Fruit fly (Drosophila melanogaster) whole organism, embryonic: Measurements from ENCODE around the gene CG32806.

Source experiments
- Abd-B ChIP-seq: fragments of 200-800 bp; sonication (Bioruptor generic); optimal IDR thresholded peaks from 2 replicates; lab custom pipeline; 2018; ENCODE audit warnings: missing biosample characterization, mild to moderate bottlenecking, missing genetic modification characterization, moderate library complexity
- CG12071 ChIP-seq: fragments of 200-800 bp; sonication (Bioruptor generic); optimal IDR thresholded peaks from 3 replicates; lab custom pipeline; 2018; ENCODE audit warnings: missing biosample characterization, mild to moderate bottlenecking, missing genetic modification characterization
- CG12659 ChIP-seq: fragments of 200-800 bp; sonication (Bioruptor generic); optimal IDR thresholded peaks from 3 replicates; lab custom pipeline; 2017; ENCODE audit warnings: mild to moderate bottlenecking, missing biosample characterization, missing genetic modification reagents, missing genetic modification characterization
- CG13287 ChIP-seq: fragments of 200-800 bp; sonication (Bioruptor generic); IDR thresholded peaks from 2 replicates; pipeline ENCODE4 v1.3.6; 2022; ENCODE audit warnings: missing biosample characterization, missing genetic modification characterization; ENCODE audit not compliant: partially characterized antibody
- CG15479 ChIP-seq: fragments of 200-800 bp; sonication (Bioruptor generic); optimal IDR thresholded peaks from 3 replicates; lab custom pipeline; 2019; ENCODE audit warnings: missing biosample characterization, mild to moderate bottlenecking, missing genetic modification characterization, moderate library complexity
- CG15514 ChIP-seq: fragments of 200-800 bp; sonication (Bioruptor generic); optimal IDR thresholded peaks from 3 replicates; lab custom pipeline; 2017; ENCODE audit warnings: missing biosample characterization, missing genetic modification characterization, mild to moderate bottlenecking, moderate library complexity, missing genetic modification reagents
- CG16863 ChIP-seq: fragments of 200-800 bp; sonication (Bioruptor generic); optimal IDR thresholded peaks from 3 replicates; lab custom pipeline; 2016; ENCODE audit warnings: missing biosample characterization, missing genetic modification characterization
- CG17328 ChIP-seq: fragments of 200-800 bp; sonication (Bioruptor generic); IDR thresholded peaks from 2 replicates; pipeline ENCODE4 v1.3.6; 2022; ENCODE audit warnings: missing biosample characterization, missing genetic modification characterization
- CG18599 ChIP-seq: fragments of 200-800 bp; sonication (Bioruptor generic); optimal IDR thresholded peaks from 3 replicates; lab custom pipeline; 2017; ENCODE audit warnings: missing biosample characterization, missing genetic modification characterization, mild to moderate bottlenecking, moderate library complexity, missing genetic modification reagents
- CG2199 ChIP-seq: fragments of 200-800 bp; sonication (Bioruptor generic); IDR thresholded peaks from 3 replicates; pipeline ENCODE4 v1.3.6; 2022; ENCODE audit warnings: missing biosample characterization, missing genetic modification characterization
- CG2202 ChIP-seq: fragments of 200-800 bp; sonication (Bioruptor generic); optimal IDR thresholded peaks from 2 replicates; lab custom pipeline; 2018; ENCODE audit warnings: missing biosample characterization, mild to moderate bottlenecking, missing genetic modification characterization
- CG34224 ChIP-seq: fragments of 200-800 bp; sonication (Bioruptor generic); IDR thresholded peaks from 3 replicates; pipeline ENCODE4 v1.3.6; 2022; ENCODE audit warnings: missing biosample characterization, missing genetic modification characterization; ENCODE audit not compliant: partially characterized antibody
- CG3726 ChIP-seq: fragments of 200-800 bp; sonication (Bioruptor generic); IDR thresholded peaks from 3 replicates; pipeline ENCODE4, ENCODE4 v1.3.6; 2022; ENCODE audit warnings: missing biosample characterization, missing genetic modification characterization
- CG42726 ChIP-seq: fragments of 200-800 bp; sonication (Bioruptor generic); IDR thresholded peaks from 2 replicates; pipeline ENCODE4 v1.3.6; 2022; ENCODE audit warnings: missing biosample characterization, missing genetic modification characterization; ENCODE audit not compliant: partially characterized antibody
- CG4360 ChIP-seq: fragments of 200-800 bp; sonication (Bioruptor generic); IDR thresholded peaks from 2 replicates; pipeline ENCODE4 v1.3.6; 2022; ENCODE audit warnings: missing biosample characterization, missing genetic modification characterization
- CG4820 ChIP-seq: fragments of 200-800 bp; sonication (Bioruptor generic); optimal IDR thresholded peaks from 3 replicates; lab custom pipeline; 2016; ENCODE audit warnings: missing biosample characterization, missing genetic modification characterization
- CG4854 ChIP-seq: fragments of 200-800 bp; sonication (Bioruptor generic); optimal IDR thresholded peaks from 2 replicates; lab custom pipeline; 2016; ENCODE audit warnings: missing biosample characterization, missing genetic modification characterization, inconsistent platforms
- CG6689 ChIP-seq: fragments of 200-800 bp; sonication (Bioruptor generic); IDR thresholded peaks from 2 replicates; pipeline ENCODE4 v1.3.6; 2022; ENCODE audit warnings: missing biosample characterization, missing genetic modification characterization
- CG7556 ChIP-seq: fragments of 200-800 bp; sonication (Bioruptor generic); optimal IDR thresholded peaks from 2 replicates; lab custom pipeline; 2017; ENCODE audit warnings: missing biosample characterization, mild to moderate bottlenecking, missing genetic modification characterization
- CG8478 ChIP-seq: fragments of >200 bp; optimal IDR thresholded peaks from 2 replicates; lab custom pipeline; 2018
- Dek ChIP-seq: fragments of 200-800 bp; sonication (Bioruptor generic); optimal IDR thresholded peaks from 3 replicates; lab custom pipeline; 2019; ENCODE audit warnings: missing biosample characterization, mild to moderate bottlenecking, missing genetic modification characterization, moderate library complexity
- GATAe ChIP-seq: fragments of 200-800 bp; sonication (Bioruptor generic); conservative IDR thresholded peaks from 2 replicates; pipeline ENCODE4 v1.3.6; 2022; ENCODE audit warnings: missing biosample characterization, missing genetic modification characterization
- H15 ChIP-seq: fragments of 200-800 bp; sonication (Bioruptor generic); IDR thresholded peaks from 3 replicates; pipeline ENCODE4 v1.3.6; 2022; ENCODE audit warnings: missing biosample characterization, missing genetic modification characterization
- HLH4C ChIP-seq: fragments of 200-800 bp; sonication (Bioruptor generic); IDR thresholded peaks from 3 replicates; pipeline ENCODE4 v1.3.6; 2022; ENCODE audit warnings: missing biosample characterization, missing genetic modification characterization; ENCODE audit not compliant: partially characterized antibody
- Hey ChIP-seq: fragments of 200-800 bp; sonication (Bioruptor generic); optimal IDR thresholded peaks from 3 replicates; lab custom pipeline; 2018; ENCODE audit warnings: missing biosample characterization, mild to moderate bottlenecking, missing genetic modification characterization
- Hmr ChIP-seq: fragments of 200-800 bp; sonication (Bioruptor generic); optimal IDR thresholded peaks from 3 replicates; lab custom pipeline; 2017; ENCODE audit warnings: mild to moderate bottlenecking, missing biosample characterization, missing genetic modification reagents, missing genetic modification characterization
- Lim3 ChIP-seq: fragments of 200-800 bp; sonication (Bioruptor generic); IDR thresholded peaks from 2 replicates; pipeline ENCODE4 v1.3.6; 2022; ENCODE audit warnings: missing biosample characterization, missing genetic modification characterization
- Lpt ChIP-seq: fragments of >200 bp; optimal IDR thresholded peaks from 2 replicates; lab custom pipeline; 2018; ENCODE audit warnings: missing biosample characterization, missing genetic modification characterization
- Mad ChIP-seq: fragments of 200-800 bp; sonication (Bioruptor generic); optimal IDR thresholded peaks from 2 replicates; lab custom pipeline; 2016; ENCODE audit warnings: missing biosample characterization, missing genetic modification characterization
- NC2α ChIP-seq: fragments of 200-800 bp; sonication (Bioruptor generic); optimal IDR thresholded peaks from 2 replicates; lab custom pipeline; 2016; ENCODE audit warnings: missing biosample characterization, missing genetic modification characterization
- Ptx1 ChIP-seq: fragments of 200-800 bp; sonication (Bioruptor generic); IDR thresholded peaks from 2 replicates; pipeline ENCODE4 v1.3.6; 2022; ENCODE audit warnings: missing biosample characterization, missing genetic modification characterization
- Sry-δ ChIP-seq: fragments of 200-800 bp; sonication (Bioruptor generic); optimal IDR thresholded peaks from 2 replicates; lab custom pipeline; 2016; ENCODE audit warnings: missing biosample characterization, missing genetic modification characterization
- Tbp ChIP-seq: fragments of >200 bp; optimal IDR thresholded peaks from 2 replicates; lab custom pipeline; 2018; ENCODE audit warnings: missing biosample characterization, missing genetic modification characterization
- abd-A ChIP-seq: fragments of 200-800 bp; sonication (Bioruptor generic); optimal IDR thresholded peaks from 3 replicates; lab custom pipeline; 2019; ENCODE audit warnings: missing biosample characterization, mild to moderate bottlenecking, missing genetic modification characterization, moderate library complexity
- ac ChIP-seq: fragments of 200-800 bp; sonication (Bioruptor generic); optimal IDR thresholded peaks from 3 replicates; lab custom pipeline; 2017; ENCODE audit warnings: missing biosample characterization, mild to moderate bottlenecking, missing genetic modification characterization
- bcd ChIP-seq: fragments of 200-800 bp; sonication (Bioruptor generic); optimal IDR thresholded peaks from 2 replicates; lab custom pipeline; 2017; ENCODE audit warnings: missing biosample characterization, mild to moderate bottlenecking, missing genetic modification characterization
- br ChIP-seq: fragments of >200 bp; optimal IDR thresholded peaks from 2 replicates; lab custom pipeline; 2017
- croc ChIP-seq: fragments of 200-800 bp; sonication (Bioruptor generic); conservative IDR thresholded peaks from 3 replicates; pipeline ENCODE4 v1.3.6; 2022; ENCODE audit warnings: missing biosample characterization, missing genetic modification characterization
- dan ChIP-seq: fragments of 200-800 bp; sonication (Bioruptor generic); IDR thresholded peaks from 2 replicates; pipeline ENCODE4 v1.3.6; 2022; ENCODE audit warnings: missing biosample characterization, missing genetic modification characterization
- dimm ChIP-seq: fragments of 200-800 bp; sonication (Bioruptor generic); IDR thresholded peaks from 2 replicates; pipeline ENCODE4 v1.3.6; 2022; ENCODE audit warnings: missing biosample characterization, missing genetic modification characterization
- dm ChIP-seq: fragments of 200-800 bp; sonication (Bioruptor generic); optimal IDR thresholded peaks from 3 replicates; lab custom pipeline; 2016; ENCODE audit warnings: missing biosample characterization, missing genetic modification characterization
- gsb-n ChIP-seq: fragments of 200-800 bp; sonication (Bioruptor generic); optimal IDR thresholded peaks from 3 replicates; lab custom pipeline; 2018; ENCODE audit warnings: missing biosample characterization, mild to moderate bottlenecking, missing genetic modification characterization
- kay ChIP-seq: fragments of 200-800 bp; sonication (Bioruptor generic); optimal IDR thresholded peaks from 2 replicates; lab custom pipeline; 2016; ENCODE audit warnings: missing biosample characterization, missing genetic modification characterization
- mam ChIP-seq: fragments of 200-800 bp; sonication (Bioruptor generic); optimal IDR thresholded peaks from 3 replicates; lab custom pipeline; 2016; ENCODE audit warnings: missing biosample characterization, missing genetic modification characterization
- pfk ChIP-seq: fragments of 200-800 bp; sonication (Bioruptor generic); optimal IDR thresholded peaks from 2 replicates; lab custom pipeline; 2018; ENCODE audit warnings: missing biosample characterization, mild to moderate bottlenecking, missing genetic modification characterization, moderate library complexity
- pho ChIP-seq: fragments of 200-800 bp; sonication (Bioruptor generic); optimal IDR thresholded peaks from 2 replicates; lab custom pipeline; 2016; ENCODE audit warnings: missing biosample characterization, missing genetic modification characterization
- shn ChIP-seq: fragments of 200-800 bp; sonication (Bioruptor generic); optimal IDR thresholded peaks from 3 replicates; lab custom pipeline; 2016; ENCODE audit warnings: missing biosample characterization, missing genetic modification characterization
- sob ChIP-seq: fragments of 200-800 bp; sonication (Bioruptor generic); IDR thresholded peaks from 2 replicates; pipeline ENCODE4 v1.3.6; 2022; ENCODE audit warnings: missing biosample characterization, missing genetic modification characterization
- tgo ChIP-seq: fragments of 200-800 bp; sonication (Bioruptor generic); IDR thresholded peaks from 3 replicates; pipeline ENCODE4 v1.3.6; 2022; ENCODE audit warnings: missing biosample characterization, missing genetic modification characterization
- trem ChIP-seq: fragments of 200-800 bp; optimal IDR thresholded peaks from 3 replicates; lab custom pipeline; 2019; ENCODE audit warnings: missing biosample characterization, mild to moderate bottlenecking, missing genetic modification characterization, moderate library complexity
- tup ChIP-seq: fragments of 200-800 bp; sonication (Bioruptor generic); optimal IDR thresholded peaks from 2 replicates; lab custom pipeline; 2016; ENCODE audit warnings: missing biosample characterization, mild to moderate bottlenecking, missing genetic modification characterization, moderate library complexity

The CG32806 gene

DNA sequence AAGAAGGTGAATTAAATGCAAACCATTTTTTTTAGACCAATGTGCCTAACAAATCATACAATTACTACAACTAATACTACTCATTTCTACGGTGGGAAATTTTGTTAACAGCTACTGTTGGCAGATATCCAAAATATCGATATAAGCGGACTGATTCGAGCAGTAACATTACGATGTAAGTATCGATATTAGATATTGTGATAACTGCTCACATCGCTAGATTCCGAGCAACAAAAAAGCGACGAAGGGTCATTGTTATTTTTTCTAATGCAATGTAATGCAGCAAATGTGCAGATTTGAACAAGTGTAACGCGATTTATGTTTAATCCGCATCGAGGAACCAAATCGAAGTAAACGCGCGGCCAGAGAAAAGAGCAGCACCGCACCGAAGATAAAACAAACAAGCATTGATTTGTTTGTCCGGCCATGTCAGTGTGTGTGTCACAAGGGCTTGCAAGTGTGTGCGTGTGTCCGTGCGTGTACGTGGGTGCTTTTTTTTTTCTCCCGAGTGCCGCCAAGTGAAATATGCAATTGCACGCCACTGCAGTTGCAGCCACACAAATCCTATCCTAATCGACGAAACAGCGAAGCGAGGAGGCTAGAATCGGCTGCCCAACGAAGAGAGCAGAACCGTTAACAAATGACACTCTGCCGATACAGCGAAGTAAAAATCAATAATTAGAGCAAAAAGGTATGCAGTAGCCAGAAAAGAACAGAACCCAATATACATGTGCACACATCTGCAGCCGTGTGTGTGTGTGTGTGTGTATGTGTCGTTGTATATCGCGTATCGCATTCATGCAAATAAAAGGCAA is 15.6 kb upstream of the CG32806 start, which contains the start of the genes prage and Adar (continued):
- TF ChIP-seq Hmr (GFP tag; lab: Kevin White, UChicago) (no peak), Hey (tag; lab: Kevin White, UChicago) (no peak), ac (no peak), croc (GFP tag; lab: Robert Waterston, UW) (no peak), CG4360 (GFP tag; lab: Robert Waterston, UW) (no peak), CG4854 (GFP tag; lab: Kevin White, UChicago) (no peak), tup (GFP tag; lab: Kevin White, UChicago) (no peak), shn (GFP tag; lab: Kevin White, UChicago) (no peak), Dek (tag; lab: Kevin White, UChicago) (no peak), CG7556 (GFP tag; lab: Kevin White, UChicago) (no peak), CG8478 (peak; percentile 67), mam (GFP tag; lab: Kevin White, UChicago) (peak; percentile 32), CG15514 (GFP tag; lab: Kevin White, UChicago) (peak; percentile 32), pho (GFP tag; lab: Kevin White, UChicago) (no peak), CG3726 (no peak), CG12071 (GFP tag; lab: Kevin White, UChicago) (no peak), abd-A (tag; lab: Kevin White, UChicago) (no peak), dm (GFP tag; lab: Kevin White, UChicago) (no peak), HLH4C (GFP tag; lab: Robert Waterston, UW) (peak; percentile 63), Abd-B (no peak), Tbp (GFP tag; lab: Kevin White, UChicago) (no peak), tgo (GFP tag; lab: Robert Waterston, UW) (no peak), CG18599 (peak; percentile 12), Lpt (GFP tag; lab: Kevin White, UChicago) (no peak), sob (peak; percentile 14; the same call in 1 of the 2 replicates), dan (GFP tag; lab: Robert Waterston, UW) (no peak), bcd (no peak), Mad (GFP tag; lab: Kevin White, UChicago) (no peak), CG15479 (GFP tag; lab: Kevin White, UChicago) (no peak), NC2α (GFP tag; lab: Kevin White, UChicago) (no peak), CG12659 (GFP tag; lab: Kevin White, UChicago) (peak; percentile 15), pfk (GFP tag; lab: Kevin White, UChicago) (no peak), CG4820 (GFP tag; lab: Kevin White, UChicago) (no peak), gsb-n (tag; lab: Kevin White, UChicago) (no peak), Sry-δ (peak; percentile 90), H15 (no peak), CG2199 (GFP tag; lab: Robert Waterston, UW) (no peak), CG34224 (peak; percentile 65), Ptx1 (GFP tag; lab: Robert Waterston, UW) (no peak), trem (tag; lab: Kevin White, UChicago) (peak; percentile 30), dimm (GFP tag; lab: Robert Waterston, UW) (no peak), Lim3 (GFP tag; lab: Robert Waterston, UW) (no peak), CG16863 (GFP tag; lab: Kevin White, UChicago) (no peak), GATAe (no peak), CG42726 (peak; percentile 49; the same call in 1 of the 2 replicates), br (no peak), CG6689 (GFP tag; lab: Robert Waterston, UW) (no peak), CG13287 (GFP tag; lab: Robert Waterston, UW) (peak; percentile 76), CG17328 (GFP tag; lab: Robert Waterston, UW) (no peak), CG2202 (tag; lab: Kevin White, UChicago) (no peak), kay (no peak)
